Fruit fly (Drosophila melanogaster) ovary, adult (tissue): Measurements from ENCODE around the gene Septin4.
A peak's percentile ranks its signal among the peaks of the same experiment; 100 is the strongest.

ENCODE experiments used
- CG17801 ChIP-seq: fragments of 200-800 bp; optimal IDR thresholded peaks from 2 replicates; lab custom pipeline; 2019; ENCODE audit warnings: missing biosample characterization, mild to moderate bottlenecking, missing genetic modification characterization, moderate library complexity; ENCODE audit not compliant: partially characterized antibody

The Septin4 gene

DNA sequence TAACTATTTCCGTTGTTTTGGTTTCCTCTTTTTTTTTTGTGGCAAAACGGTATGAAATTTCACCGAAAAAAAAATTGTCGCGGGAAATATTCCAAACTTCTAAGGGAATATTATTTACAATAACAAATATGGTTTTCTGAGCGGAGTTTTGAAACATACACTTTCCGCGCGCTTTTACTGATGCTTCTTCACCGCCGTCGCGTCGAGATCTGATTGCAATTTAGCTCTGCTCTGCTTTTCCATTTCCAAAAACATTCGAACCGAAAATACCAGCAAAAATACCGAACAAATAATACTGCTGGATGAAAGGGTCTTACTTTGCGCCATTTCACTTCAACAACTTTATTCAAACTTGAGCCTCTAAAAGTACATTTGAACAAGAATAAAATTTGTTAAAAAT lies at the start of gene Septin4:
Gene Septin4, minus strand, starts transcription at position 215 of the 400 bp plus-strand sequence.
- TF ChIP-seq CG17801 (GFP tag; lab: Kevin White, UChicago), result no peak

DNA sequence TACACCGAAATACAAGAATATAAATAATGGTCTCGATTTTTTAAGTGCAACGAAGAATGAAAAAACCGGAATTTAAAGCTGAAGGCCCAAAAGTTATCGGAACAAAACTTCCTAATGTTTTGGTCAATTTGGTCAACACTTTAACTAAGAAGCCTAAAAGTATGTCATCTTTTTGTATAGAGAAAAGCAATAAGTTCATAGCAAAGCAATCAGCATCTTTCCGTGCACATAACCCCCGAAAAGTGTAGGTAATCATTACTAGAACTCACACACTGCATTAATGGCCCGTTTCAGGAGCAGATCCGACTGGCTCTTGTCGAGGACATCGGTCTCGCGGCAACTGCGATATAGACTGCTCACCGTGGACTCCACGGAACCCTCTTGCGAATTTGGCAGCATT lies 49.4 kb upstream of the Septin4 start:
- TF ChIP-seq CG17801 (GFP tag; lab: Kevin White, UChicago), result no peak

dm6 chrX:16742547-16742946 lies 47.6 kb upstream of the Septin4 start, which contains the start of gene Twdlalpha:
TSS of gene Twdlalpha (plus strand) at chrX:16742847.
- TF ChIP-seq CG17801 (GFP tag; lab: Kevin White, UChicago), result no peak

dm6 chrX:16740606-16741005 lies 45.6 kb upstream of the Septin4 start, which contains the start of gene CG32568:
TSS of gene CG32568 (plus strand) at chrX:16740906.
- no peak for TF ChIP-seq CG17801 (GFP tag; lab: Kevin White, UChicago)

dm6 chrX:16737878-16738277 lies 42.9 kb upstream of the Septin4 start, which contains the start of gene TwdlZ:
TSS of gene TwdlZ (plus strand) at chrX:16738178.
- no peak for TF ChIP-seq CG17801 (GFP tag; lab: Kevin White, UChicago)

- TF ChIP-seq CG17801 (GFP tag; lab: Kevin White, UChicago), result no peak
Observed at dm6 chrX:16736180-16736579, 41.2 kb upstream of the Septin4 start.

- no peak for TF ChIP-seq CG17801 (GFP tag; lab: Kevin White, UChicago)
Observed at dm6 chrX:16734647-16735046, 39.7 kb upstream of the Septin4 start, which contains the start of gene TwdlY. TSS of gene TwdlY (plus strand) at chrX:16734947.

- no peak for TF ChIP-seq CG17801 (GFP tag; lab: Kevin White, UChicago)
Observed at dm6 chrX:16733244-16733643, 38.3 kb upstream of the Septin4 start.

- TF ChIP-seq CG17801 (GFP tag; lab: Kevin White, UChicago), result no peak
Observed at dm6 chrX:16730791-16731190, 35.8 kb upstream of the Septin4 start, which contains the start of gene TwdlX. TSS of gene TwdlX (plus strand) at chrX:16731091.

dm6 chrX:16724544-16724943 lies 29.6 kb upstream of the Septin4 start:
- TF ChIP-seq CG17801 (GFP tag; lab: Kevin White, UChicago), result peak; percentile 20

- TF ChIP-seq CG17801 (GFP tag; lab: Kevin White, UChicago), result peak; percentile 38
Observed at dm6 chrX:16723203-16724173, 28.5 kb upstream of the Septin4 start.

dm6 chrX:16721168-16721567 lies 26.2 kb upstream of the Septin4 start, which contains the start of the genes CG32572 and CG34325:
TSS of gene CG32572 (plus strand) at chrX:16721183.
TSS of gene CG34325 (minus strand) at chrX:16721411.
- TF ChIP-seq CG17801 (GFP tag; lab: Kevin White, UChicago), result peak; percentile 9

DNA sequence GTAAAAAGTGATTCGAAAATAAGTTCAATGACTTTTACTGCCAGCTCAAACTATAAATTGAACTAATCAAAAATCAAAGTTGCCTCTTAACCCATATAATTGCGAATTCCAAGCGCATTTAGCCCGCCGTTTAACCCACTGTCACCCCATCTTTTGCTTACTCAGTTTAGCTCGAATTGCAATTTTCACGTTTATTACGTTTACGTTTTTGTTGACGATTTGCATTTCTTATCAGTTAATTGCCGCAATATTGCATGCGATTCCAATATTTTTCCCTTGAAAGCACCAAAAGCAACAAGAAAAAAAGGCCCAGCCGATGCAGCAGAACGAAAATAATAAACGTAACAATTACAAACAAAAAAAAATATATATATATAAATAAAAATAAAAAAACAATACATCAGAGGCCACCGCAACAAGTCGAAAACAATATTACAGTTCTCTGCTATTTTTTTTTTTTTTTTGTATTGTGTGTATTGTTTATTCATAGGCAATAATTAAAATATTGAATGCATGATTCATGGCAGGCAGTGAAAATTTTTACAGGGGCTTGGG lies 23.3 kb upstream of the Septin4 start:
- peak; percentile 70 for TF ChIP-seq CG17801 (GFP tag; lab: Kevin White, UChicago)

dm6 chrX:16716649-16717048 lies 21.7 kb upstream of the Septin4 start:
- TF ChIP-seq CG17801 (GFP tag; lab: Kevin White, UChicago), result no peak

- no peak for TF ChIP-seq CG17801 (GFP tag; lab: Kevin White, UChicago)
Observed at dm6 chrX:16711003-16711402, 16.0 kb upstream of the Septin4 start, which contains the start of gene CG13008. TSS of gene CG13008 (plus strand) at chrX:16711303.
